Fruit fly (Drosophila melanogaster): ENCODE measurements around the gene CG10154.

DNA sequence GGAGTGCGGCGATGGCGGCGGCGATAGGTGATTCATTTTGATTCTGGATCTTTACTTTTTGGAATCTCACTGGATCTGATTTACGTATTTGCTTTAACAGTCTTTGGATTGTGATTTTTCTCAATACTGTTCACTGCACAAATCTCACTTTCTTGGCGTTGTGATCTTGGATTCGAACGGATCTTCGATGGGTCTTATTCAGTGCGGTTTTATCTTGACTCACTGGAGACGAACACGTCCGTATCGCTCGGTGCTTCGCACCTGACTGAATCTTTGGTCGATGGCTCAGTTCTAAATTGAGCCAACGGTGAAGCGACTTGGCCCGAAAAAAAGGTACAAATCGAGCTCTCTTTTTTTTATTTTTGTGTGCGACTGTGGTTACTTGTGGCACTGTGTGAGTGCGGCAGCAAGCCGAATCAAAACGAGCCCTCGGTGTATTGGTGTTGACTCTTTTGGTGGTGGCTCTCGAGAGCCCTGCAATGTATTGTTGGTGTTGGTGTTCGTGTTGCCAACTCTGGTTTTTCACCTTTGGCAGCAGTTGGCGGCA lies 36.0 kb downstream of the CG10154 start, which contains the start of gene sens:
- TF ChIP-seq ttk (optimal IDR thresholded peaks at IDR 0.05) (no peak), Myc (optimal IDR thresholded peaks at IDR 0.05) (no peak), insv (optimal IDR thresholded peaks at IDR 0.05) (no peak), h (optimal IDR thresholded peaks at IDR 0.05) (no peak)

Data from Kc167 (cell line).